Worm (Caenorhabditis elegans) whole organism, late embryonic: ENCODE data around the gene nhr-241.

Source experiments
- ama-1 ChIP-seq: fragments of 150-350 bp; optimal IDR thresholded peaks from 2 replicates; lab custom pipeline; 2014
- ceh-9 ChIP-seq: sonication (generic microtip); optimal IDR thresholded peaks from 2 replicates; lab custom pipeline; 2016; ENCODE audit warnings: mild to moderate bottlenecking, missing genetic modification characterization, inconsistent platforms, missing compliant biosample characterization
- dve-1 ChIP-seq: sonication (generic microtip); optimal IDR thresholded peaks from 2 replicates; lab custom pipeline; 2017; ENCODE audit warnings: antibody characterized with exemption, mild to moderate bottlenecking, missing genetic modification characterization, missing compliant biosample characterization
- elt-2 ChIP-seq: sonication (generic microtip); optimal IDR thresholded peaks from 2 replicates; lab custom pipeline; 2016; ENCODE audit warnings: missing genetic modification reagents, missing genetic modification characterization, missing compliant biosample characterization
- nfya-1 ChIP-seq: sonication (generic microtip); optimal IDR thresholded peaks from 2 replicates; lab custom pipeline; 2017; ENCODE audit warnings: missing genetic modification characterization, mild to moderate bottlenecking, missing compliant biosample characterization, antibody characterized with exemption, moderate library complexity
- pag-3 ChIP-seq: sonication (generic microtip); optimal IDR thresholded peaks from 2 replicates; lab custom pipeline; 2016; ENCODE audit warnings: missing compliant biosample characterization, missing genetic modification characterization, borderline replicate concordance
- pha-4 ChIP-seq: fragments of 150-350 bp; optimal IDR thresholded peaks from 2 replicates; lab custom pipeline; 2018; ENCODE audit warnings: missing biosample characterization, missing genetic modification reagents, missing genetic modification characterization
- unc-86 ChIP-seq: sonication (generic microtip); optimal IDR thresholded peaks from 2 replicates; lab custom pipeline; 2016; ENCODE audit warnings: missing genetic modification characterization, missing compliant biosample characterization

DNA sequence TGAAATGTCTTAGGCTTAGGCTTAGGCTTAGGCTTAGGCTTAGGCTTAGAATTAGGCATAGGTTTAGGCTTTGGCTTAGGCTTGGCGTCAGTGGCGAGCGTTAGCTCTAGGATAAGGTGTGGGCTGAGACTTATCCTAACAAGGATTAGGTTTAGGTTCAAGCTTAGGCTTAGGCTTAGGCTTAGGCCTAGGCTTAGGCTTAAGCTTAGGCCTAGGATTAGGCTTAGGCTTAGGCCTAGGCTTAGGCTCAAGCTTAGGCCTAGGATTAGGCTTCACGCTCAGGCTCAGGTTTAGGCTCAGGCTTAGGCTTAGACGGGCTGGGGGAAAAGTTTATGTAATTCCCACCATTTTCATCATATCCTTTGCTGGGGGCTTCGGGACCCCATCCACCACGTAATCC, 34.7 kb downstream of the nhr-241 start:
- no peak for TF ChIP-seq pha-4
- no peak for TF ChIP-seq elt-2 (tag; lab: Kevin White, UChicago)
- peak; percentile 95 for TF ChIP-seq dve-1 (tag; lab: Kevin White, UChicago)
- no peak for TF ChIP-seq ama-1 (lab: Kevin White, UChicago)
- TF ChIP-seq ceh-9 (tag; lab: Kevin White, UChicago), result no peak
- TF ChIP-seq unc-86, result no peak
- TF ChIP-seq nfya-1, result no peak
- peak; percentile 12 for TF ChIP-seq pag-3 (tag; lab: Kevin White, UChicago)
